Worm (Caenorhabditis elegans) whole organism, midembryonic: ENCODE measurements around the gene D1086.12.

Experiments
- flt-1 ChIP-seq: fragments of 200-800 bp; sonication (Bioruptor generic); IDR thresholded peaks from 2 replicates; pipeline ENCODE4 v1.3.6; 2022; ENCODE audit warnings: missing genetic modification characterization, missing compliant biosample characterization
- klf-2 ChIP-seq: fragments of 200-800 bp; sonication (Bioruptor generic); conservative IDR thresholded peaks from 2 replicates; pipeline ENCODE4 v1.3.6; 2022; ENCODE audit warnings: missing genetic modification reagents, missing genetic modification characterization, missing compliant biosample characterization
- med-1 ChIP-seq: sonication (generic microtip); optimal IDR thresholded peaks from 2 replicates; lab custom pipeline; 2017; ENCODE audit warnings: missing genetic modification characterization, mild to moderate bottlenecking, missing compliant biosample characterization, antibody characterized with exemption, missing genetic modification reagents; ENCODE audit not compliant: insufficient read depth
- ref-1 ChIP-seq: fragments of 200-800 bp; sonication (Bioruptor generic); conservative IDR thresholded peaks from 2 replicates; pipeline ENCODE4 v1.3.6; 2022; ENCODE audit warnings: missing genetic modification reagents, missing genetic modification characterization, missing compliant biosample characterization
- ztf-23 ChIP-seq: fragments of 200-800 bp; sonication (Bioruptor generic); IDR thresholded peaks from 2 replicates; pipeline ENCODE4 v1.3.6; 2022; ENCODE audit warnings: missing genetic modification reagents, missing genetic modification characterization, missing compliant biosample characterization

DNA sequence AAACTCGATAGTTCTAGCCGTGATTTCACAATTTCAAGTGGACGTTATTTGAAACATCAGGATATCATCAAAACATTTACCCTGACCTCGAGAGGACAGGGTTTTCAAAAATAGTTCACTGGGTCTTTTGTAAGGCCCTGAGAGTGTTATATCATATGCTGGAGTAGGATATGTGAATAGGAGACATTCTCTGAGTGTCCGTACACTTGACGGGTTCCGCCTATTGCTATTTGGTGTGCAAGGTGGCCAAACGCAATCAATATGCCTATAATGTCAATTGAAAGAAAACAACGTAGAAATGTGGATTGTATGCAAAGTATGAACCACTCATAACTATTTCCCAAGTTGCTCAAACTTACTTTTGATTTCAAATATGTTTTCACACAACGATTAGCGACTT, 3.6 kb upstream of the D1086.12 start:
- TF ChIP-seq flt-1 (GFP tag; lab: Robert Waterston, UW), result no peak
- no peak for TF ChIP-seq med-1 (GFP tag; lab: Kevin White, UChicago)
- no peak for TF ChIP-seq klf-2
- no peak for TF ChIP-seq ztf-23 (GFP tag; lab: Robert Waterston, UW)
- TF ChIP-seq ref-1 (GFP tag; lab: Robert Waterston, UW), result no peak
